Fruit fly (Drosophila melanogaster): ENCODE results near the gene scpr-B.

dm6 chr3R:11226496-11226895 lies 14.3 kb downstream of the scpr-B start, which contains the start of gene CG17726:
- TF ChIP-seq CG4496 (GFP tag; IDR thresholded peaks at IDR 0.05): peak; percentile 99
- no peak for TF ChIP-seq CG14655 (GFP tag; optimal IDR thresholded peaks at IDR 0.05)
- no peak for TF ChIP-seq CG13204 (GFP tag; optimal IDR thresholded peaks at IDR 0.05)
- TF ChIP-seq CG34367 (tag; optimal IDR thresholded peaks at IDR 0.05): peak; percentile 97
- TF ChIP-seq CG8301 (tag; optimal IDR thresholded peaks at IDR 0.05): peak; percentile 96
- peak; percentile 95 for TF ChIP-seq rn (GFP tag; IDR thresholded peaks at IDR 0.05)
- TF ChIP-seq EcR (GFP tag; optimal IDR thresholded peaks at IDR 0.05): peak; percentile 42
- peak; percentile 98 for TF ChIP-seq Ets98B (GFP tag; IDR thresholded peaks at IDR 0.05)
- TF ChIP-seq CG32121 (GFP tag; IDR thresholded peaks at IDR 0.05): peak; percentile 97
- TF ChIP-seq Pif1A (GFP tag; optimal IDR thresholded peaks at IDR 0.05): no peak
- peak; percentile 99 for TF ChIP-seq CG12605 (GFP tag; IDR thresholded peaks at IDR 0.05)
- peak; percentile 95 for TF ChIP-seq CG17806 (tag; optimal IDR thresholded peaks at IDR 0.05)
- TF ChIP-seq D1 (tag; optimal IDR thresholded peaks at IDR 0.05): no peak
- peak; percentile 98 for TF ChIP-seq Snoo (tag; optimal IDR thresholded peaks at IDR 0.05)

All from whole organism, pupa.